Fruit fly (Drosophila melanogaster) whole organism, adult: ENCODE measurements around the gene CG31368.

Experiments used
- CG12768 ChIP-seq: fragments of 200-800 bp; sonication (Bioruptor generic); optimal IDR thresholded peaks from 2 replicates; lab custom pipeline; 2017; ENCODE audit warnings: missing biosample characterization, missing genetic modification characterization, mild to moderate bottlenecking, moderate library complexity, missing genetic modification reagents
- CG14711 ChIP-seq: fragments of 200-800 bp; sonication (Bioruptor generic); optimal IDR thresholded peaks from 2 replicates; lab custom pipeline; 2018; ENCODE audit warnings: missing biosample characterization, mild to moderate bottlenecking, missing genetic modification characterization, moderate library complexity
- CG1620 ChIP-seq: fragments of 200-800 bp; sonication (Bioruptor generic); optimal IDR thresholded peaks from 2 replicates; lab custom pipeline; 2016; ENCODE audit warnings: missing biosample characterization, missing genetic modification characterization
- CG7101 ChIP-seq: fragments of 200-800 bp; sonication (Bioruptor generic); optimal IDR thresholded peaks from 2 replicates; lab custom pipeline; 2018; ENCODE audit warnings: missing biosample characterization, mild to moderate bottlenecking, missing genetic modification characterization, moderate library complexity
- Clk ChIP-seq: fragments of 200-800 bp; sonication (Bioruptor generic); optimal IDR thresholded peaks from 2 replicates; lab custom pipeline; 2017; ENCODE audit warnings: missing biosample characterization, missing genetic modification characterization
- Crg-1 ChIP-seq: fragments of 200-800 bp; sonication (Bioruptor generic); optimal IDR thresholded peaks from 2 replicates; lab custom pipeline; 2016; ENCODE audit warnings: missing biosample characterization, missing genetic modification characterization
- Hr96 ChIP-seq: fragments of 200-800 bp; sonication (Bioruptor generic); optimal IDR thresholded peaks from 2 replicates; lab custom pipeline; 2016; ENCODE audit warnings: missing biosample characterization, missing genetic modification characterization
- Mnt ChIP-seq: fragments of 200-800 bp; sonication (Bioruptor generic); optimal IDR thresholded peaks from 2 replicates; lab custom pipeline; 2016; ENCODE audit warnings: missing biosample characterization, mild to moderate bottlenecking, missing genetic modification characterization
- bab1 ChIP-seq: fragments of 200-800 bp; sonication (Bioruptor generic); optimal IDR thresholded peaks from 3 replicates; lab custom pipeline; 2019; ENCODE audit warnings: missing biosample characterization, mild to moderate bottlenecking, missing genetic modification characterization, moderate library complexity
- cnc ChIP-seq, 2 experiments: fragments of >200 bp; optimal IDR thresholded peaks; 2 replicates each; lab custom pipeline; 2017
- kay ChIP-seq: fragments of 200-800 bp; sonication (Bioruptor generic); peaks from one replicate; lab custom pipeline; 2016; ENCODE audit warnings: missing biosample characterization, missing genetic modification characterization, borderline replicate concordance
- tj ChIP-seq: fragments of 200-800 bp; sonication (Bioruptor generic); optimal IDR thresholded peaks from 3 replicates; lab custom pipeline; 2017; ENCODE audit warnings: missing biosample characterization, mild to moderate bottlenecking, missing genetic modification characterization, moderate library complexity
- toe ChIP-seq: fragments of 200-800 bp; sonication (Bioruptor generic); optimal IDR thresholded peaks from 2 replicates; lab custom pipeline; 2016; ENCODE audit warnings: missing biosample characterization, missing genetic modification characterization

DNA sequence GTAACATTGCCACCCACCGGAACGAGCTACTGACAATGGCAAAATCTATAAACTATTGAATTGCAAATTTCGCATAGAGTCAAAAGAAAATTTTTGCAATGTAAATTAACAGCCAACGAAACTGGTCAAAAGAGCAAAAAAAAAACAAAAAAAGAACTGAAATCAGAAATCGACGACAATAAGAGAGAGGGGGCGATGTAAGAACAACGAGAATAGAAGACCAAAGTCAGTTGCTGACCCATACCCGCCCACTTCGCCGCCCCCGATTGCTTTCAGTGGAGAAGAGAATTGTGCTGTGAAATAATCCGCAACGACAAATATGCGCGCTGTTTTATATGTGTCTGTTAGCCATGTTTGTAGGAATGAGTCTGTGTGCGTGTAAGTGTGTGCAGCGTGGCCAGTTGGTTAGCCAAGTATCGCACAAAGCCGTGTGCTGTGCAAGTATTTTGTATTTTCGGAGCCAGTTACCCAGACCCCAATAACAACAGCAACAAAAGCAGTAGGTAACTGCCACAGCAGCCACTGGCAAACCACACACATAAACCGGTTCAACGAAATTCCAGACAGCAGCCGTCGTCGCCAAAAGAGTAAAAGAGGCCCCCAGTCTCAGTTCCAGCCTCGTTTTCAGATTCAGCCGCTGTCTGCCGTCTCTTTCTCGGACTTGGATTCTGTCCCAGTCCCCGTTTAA is 55.0 kb downstream of the CG31368 start:
- TF ChIP-seq Crg-1: no peak
- no peak for TF ChIP-seq Clk (GFP tag; lab: Kevin White, UChicago)
- no peak for TF ChIP-seq bab1 (GFP tag; lab: Kevin White, UChicago)
- no peak for TF ChIP-seq kay (GFP tag; lab: Kevin White, UChicago)
- no peak for TF ChIP-seq CG7101 (tag; lab: Kevin White, UChicago)
- TF ChIP-seq CG12768: no peak
- TF ChIP-seq CG14711 (tag; lab: Kevin White, UChicago): no peak
- no peak for TF ChIP-seq cnc (optimal IDR thresholded peaks at IDR 0.05; lab: Kevin White, UChicago)
- TF ChIP-seq toe: no peak
- no peak for TF ChIP-seq Mnt (GFP tag; lab: Kevin White, UChicago)
- no peak for TF ChIP-seq tj (GFP tag; lab: Kevin White, UChicago)
- no peak for TF ChIP-seq Hr96 (GFP tag; lab: Kevin White, UChicago)
- no peak for TF ChIP-seq CG1620
